Worm (Caenorhabditis elegans) whole organism, L3 larva: ENCODE data around the gene ivns-1.

Experiments
- R02D3.7 ChIP-seq: fragments of 150-350 bp; optimal IDR thresholded peaks from 2 replicates; lab custom pipeline; 2014; ENCODE audit warnings: missing biosample characterization, missing genetic modification characterization
- ZK546.5 ChIP-seq: sonication (generic microtip); optimal IDR thresholded peaks from 2 replicates; lab custom pipeline; 2017; ENCODE audit warnings: missing biosample characterization, missing genetic modification characterization
- aly-2 ChIP-seq: fragments of 150-350 bp; optimal IDR thresholded peaks from 2 replicates; lab custom pipeline; 2014; ENCODE audit warnings: missing biosample characterization, missing genetic modification characterization
- ama-1 ChIP-seq: fragments of 150-350 bp; optimal IDR thresholded peaks from 2 replicates; lab custom pipeline; 2018
- ceh-16 ChIP-seq: sonication (generic microtip); optimal IDR thresholded peaks from 2 replicates; lab custom pipeline; 2017; ENCODE audit warnings: missing biosample characterization, missing genetic modification characterization
- ceh-28 ChIP-seq: fragments of 150-350 bp; optimal IDR thresholded peaks from 2 replicates; lab custom pipeline; 2014; ENCODE audit warnings: missing biosample characterization, missing genetic modification reagents, missing genetic modification characterization
- ceh-82 ChIP-seq: fragments of 150-350 bp; optimal IDR thresholded peaks from 2 replicates; lab custom pipeline; 2014; ENCODE audit warnings: missing biosample characterization, missing genetic modification characterization
- ceh-9 ChIP-seq: sonication (generic microtip); optimal IDR thresholded peaks from 2 replicates; lab custom pipeline; 2018; ENCODE audit warnings: missing biosample characterization, missing genetic modification characterization
- daf-12 ChIP-seq: fragments of 150-350 bp; optimal IDR thresholded peaks from 2 replicates; lab custom pipeline; 2014; ENCODE audit warnings: missing biosample characterization, missing genetic modification reagents, missing genetic modification characterization
- egl-27 ChIP-seq: sonication (generic microtip); optimal IDR thresholded peaks from 4 replicates; lab custom pipeline; 2017; ENCODE audit warnings: missing biosample characterization, missing genetic modification reagents, missing genetic modification characterization
- egl-5 ChIP-seq: fragments of 150-350 bp; optimal IDR thresholded peaks from 2 replicates; lab custom pipeline; 2017; ENCODE audit warnings: missing biosample characterization, missing genetic modification reagents, missing genetic modification characterization, inconsistent platforms
- elt-1 ChIP-seq: fragments of 150-350 bp; optimal IDR thresholded peaks from 2 replicates; lab custom pipeline; 2014; ENCODE audit warnings: missing biosample characterization, missing genetic modification characterization
- elt-2 ChIP-seq: sonication (generic microtip); optimal IDR thresholded peaks from 2 replicates; lab custom pipeline; 2016; ENCODE audit warnings: missing genetic modification reagents, mild to moderate bottlenecking, missing genetic modification characterization, missing compliant biosample characterization
- elt-3 ChIP-seq, 3 experiments: fragments of 150-350 bp in 1 of 3; sonication (generic microtip) in 2 of 3; optimal IDR thresholded peaks; 2 replicates in 2 of 3; 4 replicates in 1 of 3; lab custom pipeline; 2014 to 2017; ENCODE audit warnings: missing biosample characterization in 3 of 3, missing genetic modification characterization in 3 of 3
- eor-1 ChIP-seq, 2 experiments: fragments of 150-350 bp; optimal IDR thresholded peaks; 2 replicates each; lab custom pipeline; 2014 to 2018; ENCODE audit warnings: missing biosample characterization in 2 of 2, missing genetic modification characterization in 2 of 2
- fkh-10 ChIP-seq: sonication (generic microtip); optimal IDR thresholded peaks from 2 replicates; lab custom pipeline; 2017; ENCODE audit warnings: missing biosample characterization, missing genetic modification reagents, missing genetic modification characterization
- fkh-2 ChIP-seq: fragments of 150-350 bp; optimal IDR thresholded peaks from 2 replicates; lab custom pipeline; 2014; ENCODE audit warnings: missing biosample characterization, missing genetic modification reagents, missing genetic modification characterization
- fos-1 ChIP-seq: fragments of 150-350 bp; optimal IDR thresholded peaks from 2 replicates; lab custom pipeline; 2014; ENCODE audit warnings: missing biosample characterization, missing genetic modification characterization
- hmg-11 ChIP-seq: sonication (generic microtip); optimal IDR thresholded peaks from 2 replicates; lab custom pipeline; 2016; ENCODE audit warnings: missing genetic modification characterization, missing compliant biosample characterization
- jun-1 ChIP-seq: fragments of 150-350 bp; optimal IDR thresholded peaks from 2 replicates; lab custom pipeline; 2014; ENCODE audit warnings: missing biosample characterization, missing genetic modification reagents, missing genetic modification characterization
- lin-15B ChIP-seq: fragments of 150-350 bp; optimal IDR thresholded peaks from 2 replicates; lab custom pipeline; 2014; ENCODE audit warnings: missing biosample characterization, missing genetic modification characterization
- lin-39 ChIP-seq: fragments of 150-350 bp; optimal IDR thresholded peaks from 2 replicates; lab custom pipeline; 2018; ENCODE audit warnings: missing biosample characterization, missing genetic modification reagents, missing genetic modification characterization
- lsy-12 ChIP-seq: sonication (generic microtip); optimal IDR thresholded peaks from 2 replicates; lab custom pipeline; 2016; ENCODE audit warnings: mild to moderate bottlenecking, missing genetic modification characterization, missing compliant biosample characterization
- mdl-1 ChIP-seq: fragments of 150-350 bp; optimal IDR thresholded peaks from 2 replicates; lab custom pipeline; 2014; ENCODE audit warnings: missing biosample characterization, missing genetic modification characterization
- mml-1 ChIP-seq: fragments of 150-350 bp; sonication (generic microtip); optimal IDR thresholded peaks from 3 replicates; lab custom pipeline; 2014; ENCODE audit warnings: missing biosample characterization, missing genetic modification characterization
- nfya-1 ChIP-seq: sonication (generic microtip); optimal IDR thresholded peaks from 2 replicates; lab custom pipeline; 2017; ENCODE audit warnings: missing genetic modification characterization, mild to moderate bottlenecking, missing compliant biosample characterization, antibody characterized with exemption, moderate library complexity; ENCODE audit not compliant: insufficient read depth
- nhr-11 ChIP-seq: fragments of 150-350 bp; optimal IDR thresholded peaks from 2 replicates; lab custom pipeline; 2014; ENCODE audit warnings: missing biosample characterization, missing genetic modification characterization
- nhr-12 ChIP-seq: fragments of 150-350 bp; optimal IDR thresholded peaks from 2 replicates; lab custom pipeline; 2014; ENCODE audit warnings: missing biosample characterization, missing genetic modification characterization
- nhr-23 ChIP-seq: fragments of 150-350 bp; optimal IDR thresholded peaks from 2 replicates; lab custom pipeline; 2014; ENCODE audit warnings: missing biosample characterization, missing genetic modification reagents, missing genetic modification characterization
- nhr-237 ChIP-seq: fragments of 150-350 bp; optimal IDR thresholded peaks from 2 replicates; lab custom pipeline; 2014; ENCODE audit warnings: missing biosample characterization, missing genetic modification characterization
- nhr-25 ChIP-seq: sonication (generic microtip); optimal IDR thresholded peaks from 2 replicates; lab custom pipeline; 2017; ENCODE audit warnings: missing biosample characterization, missing genetic modification characterization
- nhr-28 ChIP-seq: fragments of 150-350 bp; optimal IDR thresholded peaks from 2 replicates; lab custom pipeline; 2014; ENCODE audit warnings: missing biosample characterization, missing genetic modification characterization
- nhr-43 ChIP-seq: sonication (generic microtip); optimal IDR thresholded peaks from 2 replicates; lab custom pipeline; 2016; ENCODE audit warnings: mild to moderate bottlenecking, missing genetic modification characterization, missing compliant biosample characterization; ENCODE audit not compliant: poor library complexity, severe bottlenecking
- nhr-67 ChIP-seq: fragments of 150-350 bp; optimal IDR thresholded peaks from 2 replicates; lab custom pipeline; 2014; ENCODE audit warnings: missing biosample characterization, missing genetic modification characterization
- nhr-76 ChIP-seq: fragments of 150-350 bp; sonication (generic microtip); optimal IDR thresholded peaks from 5 replicates; lab custom pipeline; 2014; ENCODE audit warnings: missing biosample characterization, missing genetic modification characterization
- nhr-77 ChIP-seq: fragments of 150-350 bp; optimal IDR thresholded peaks from 2 replicates; lab custom pipeline; 2014; ENCODE audit warnings: missing biosample characterization, missing genetic modification characterization
- pha-4 ChIP-seq: fragments of 150-350 bp; optimal IDR thresholded peaks from 2 replicates; lab custom pipeline; 2014; ENCODE audit warnings: missing biosample characterization, missing genetic modification reagents, missing genetic modification characterization
- pqm-1 ChIP-seq: fragments of 150-350 bp; optimal IDR thresholded peaks from 2 replicates; lab custom pipeline; 2017; ENCODE audit warnings: missing biosample characterization, missing genetic modification characterization, inconsistent platforms
- sea-2 ChIP-seq: fragments of 150-350 bp; sonication (generic microtip); optimal IDR thresholded peaks from 4 replicates; lab custom pipeline; 2014; ENCODE audit warnings: missing biosample characterization, missing genetic modification reagents, missing genetic modification characterization
- skn-1 ChIP-seq: fragments of 150-350 bp; optimal IDR thresholded peaks from 2 replicates; lab custom pipeline; 2014; ENCODE audit warnings: missing biosample characterization, missing genetic modification characterization
- snpc-4 ChIP-seq: fragments of 150-350 bp; optimal IDR thresholded peaks from 2 replicates; lab custom pipeline; 2014; ENCODE audit warnings: missing biosample characterization, missing genetic modification characterization
- tbx-2 ChIP-seq: sonication (generic microtip); optimal IDR thresholded peaks from 2 replicates; lab custom pipeline; 2016; ENCODE audit warnings: mild to moderate bottlenecking, missing genetic modification characterization, missing compliant biosample characterization
- unc-39 ChIP-seq: sonication (generic microtip); optimal IDR thresholded peaks from 4 replicates; lab custom pipeline; 2017; ENCODE audit warnings: missing biosample characterization, missing genetic modification characterization
- unc-62 ChIP-seq: fragments of 150-350 bp; sonication (generic microtip); optimal IDR thresholded peaks from 4 replicates; lab custom pipeline; 2014; ENCODE audit warnings: missing biosample characterization, missing genetic modification reagents, missing genetic modification characterization
- zag-1 ChIP-seq: fragments of 150-350 bp; optimal IDR thresholded peaks from 2 replicates; lab custom pipeline; 2014; ENCODE audit warnings: missing biosample characterization, missing genetic modification characterization
- ztf-11 ChIP-seq: fragments of 150-350 bp; optimal IDR thresholded peaks from 2 replicates; lab custom pipeline; 2014; ENCODE audit warnings: missing biosample characterization, missing genetic modification characterization
- ztf-4 ChIP-seq: fragments of 150-350 bp; optimal IDR thresholded peaks from 2 replicates; lab custom pipeline; 2014; ENCODE audit warnings: missing biosample characterization, missing genetic modification characterization

The ivns-1 gene

DNA sequence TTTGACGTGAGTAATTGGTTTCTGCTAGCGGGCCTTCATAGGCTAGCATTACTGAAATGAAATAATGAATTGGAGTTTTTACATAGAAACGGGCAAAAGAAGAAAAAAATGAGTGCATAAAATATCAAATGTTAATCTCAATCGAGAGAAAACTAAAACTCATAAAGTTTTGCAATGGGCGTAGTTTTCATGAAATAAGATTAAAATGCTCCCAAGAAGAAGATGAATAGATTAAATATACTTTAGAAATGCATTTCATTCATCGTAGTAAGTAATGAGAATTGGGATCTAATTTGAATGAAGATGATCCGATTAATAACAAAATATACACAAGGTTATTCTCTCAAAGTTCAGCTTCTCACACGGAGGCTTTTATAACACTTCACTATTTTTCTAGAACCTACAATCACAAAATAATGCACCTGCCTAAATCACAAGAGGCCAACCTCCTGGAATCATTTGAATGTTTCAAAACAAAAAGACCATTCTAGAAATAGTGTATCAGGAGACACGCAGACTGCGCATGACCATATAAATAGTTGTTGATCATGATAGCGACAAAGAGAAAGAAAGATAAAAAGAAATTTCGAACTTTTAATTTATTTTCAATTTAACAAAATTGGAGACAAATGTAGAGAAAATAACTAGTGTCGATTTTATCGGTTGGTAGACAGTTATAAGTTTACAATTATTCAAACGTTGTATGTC lies 33.8 kb upstream of the ivns-1 start, which contains the start of gene nhr-17:
TSS of gene nhr-17 (minus strand) at position 51 of the 708 bp plus-strand sequence.
- TF ChIP-seq nhr-77 (tag; lab: Kevin White, UChicago), result no peak
- TF ChIP-seq nfya-1 (tag; lab: Kevin White, UChicago), result peak; percentile 14
- no peak for TF ChIP-seq nhr-237 (tag; lab: Kevin White, UChicago)
- peak; percentile 43 for TF ChIP-seq elt-2 (tag; lab: Kevin White, UChicago)
- peak; percentile 20 for TF ChIP-seq nhr-25 (tag; lab: Kevin White, UChicago)
- TF ChIP-seq pha-4, result peak; percentile 49
- TF ChIP-seq lin-15B (tag; lab: Kevin White, UChicago), result no peak
- TF ChIP-seq nhr-67, result no peak
- TF ChIP-seq nhr-12 (tag; lab: Kevin White, UChicago), result no peak

DNA sequence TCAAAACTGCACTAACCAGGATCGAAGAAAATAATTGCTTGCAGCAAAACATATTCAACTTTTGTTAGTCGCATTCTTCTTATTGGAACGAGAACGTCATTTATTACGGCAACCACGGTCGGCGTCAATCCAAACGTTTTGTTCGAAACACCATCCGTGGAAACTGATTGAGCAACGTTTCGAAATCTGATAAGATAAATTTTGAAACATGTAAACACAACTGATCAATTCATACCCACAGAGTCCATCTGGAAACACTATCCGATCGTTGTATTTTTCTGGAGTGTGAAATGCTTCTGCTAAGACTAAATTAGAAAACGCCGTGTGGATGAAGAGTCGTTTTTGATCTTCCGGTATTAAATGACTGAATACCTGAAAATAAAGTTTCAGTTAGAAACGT lies 31.6 kb upstream of the ivns-1 start:
- peak; percentile 82 for TF ChIP-seq ama-1 (lab: Kevin White, UChicago)
- no peak for TF ChIP-seq lsy-12 (tag; lab: Kevin White, UChicago)
- TF ChIP-seq, all 47 proteins: peak for 1

DNA sequence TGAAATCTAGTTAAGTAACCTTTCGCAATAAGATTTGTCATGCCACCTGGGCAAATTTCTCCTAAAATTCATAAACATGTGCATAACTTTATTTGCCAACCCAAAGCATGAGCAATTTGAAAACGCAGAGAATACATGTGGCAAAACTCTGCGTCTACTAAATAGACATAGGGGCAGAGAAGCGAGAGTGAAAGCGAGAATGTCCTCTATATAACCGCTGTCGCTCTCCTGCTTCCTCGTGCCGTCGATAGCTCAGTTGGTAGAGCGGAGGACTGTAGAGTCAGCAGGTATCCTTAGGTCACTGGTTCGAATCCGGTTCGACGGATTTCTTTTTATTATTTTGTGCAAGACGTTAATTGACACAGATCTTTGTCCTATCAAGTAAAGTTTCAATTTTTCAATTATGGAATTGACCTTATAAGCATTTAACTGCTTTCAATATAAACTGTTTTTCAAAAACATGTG lies 30.9 kb upstream of the ivns-1 start:
- TF ChIP-seq ceh-28 (peak; percentile 33), pqm-1 (peak; percentile 62), fkh-10 (no peak), sea-2 (GFP tag; lab: Kevin White, UChicago) (no peak), nhr-67 (no peak), mml-1 (no peak), daf-12 (tag; lab: Kevin White, UChicago) (no peak), ZK546.5 (no peak), ceh-82 (tag; lab: Kevin White, UChicago) (peak; percentile 39), R02D3.7 (tag; lab: Kevin White, UChicago) (peak; percentile 33), unc-39 (no peak), skn-1 (tag; lab: Kevin White, UChicago) (peak; percentile 43), zag-1 (tag; lab: Kevin White, UChicago) (no peak), unc-62 (GFP tag; lab: Kevin White, UChicago) (no peak), nhr-25 (tag; lab: Kevin White, UChicago) (peak; percentile 53), lin-15B (tag; lab: Kevin White, UChicago) (no peak), ceh-16 (no peak), nhr-28 (tag; lab: Kevin White, UChicago) (no peak), lin-39 (tag; lab: Kevin White, UChicago) (peak; percentile 56), nhr-12 (tag; lab: Kevin White, UChicago) (no peak), eor-1 (tag; optimal IDR thresholded peaks at IDR 0.05; lab: Kevin White, UChicago) (no peak), nhr-76 (tag; lab: Kevin White, UChicago) (no peak), aly-2 (tag; lab: Kevin White, UChicago) (no peak), hmg-11 (peak; percentile 98), pha-4 (peak; percentile 71), nhr-237 (tag; lab: Kevin White, UChicago) (no peak), fos-1 (no peak), tbx-2 (tag; lab: Kevin White, UChicago) (peak; percentile 73), elt-2 (tag; lab: Kevin White, UChicago) (peak; percentile 54), egl-27 (tag; lab: Kevin White, UChicago) (peak; percentile 56), nhr-43 (tag; lab: Kevin White, UChicago) (peak; percentile 77), ama-1 (lab: Kevin White, UChicago) (peak; percentile 98), nhr-11 (tag; lab: Kevin White, UChicago) (peak; percentile 13), lsy-12 (tag; lab: Kevin White, UChicago) (peak; percentile 98), fkh-2 (tag; lab: Kevin White, UChicago) (no peak), elt-3 (tag; optimal IDR thresholded peaks at IDR 0.05; lab: Kevin White, UChicago) (no peak), jun-1 (no peak), nhr-77 (tag; lab: Kevin White, UChicago) (peak; percentile 31), elt-1 (no peak), ztf-11 (tag; lab: Kevin White, UChicago) (no peak), nfya-1 (tag; lab: Kevin White, UChicago) (peak; percentile 70), nhr-23 (tag; lab: Kevin White, UChicago) (peak; percentile 32), egl-5 (no peak), snpc-4 (tag; lab: Kevin White, UChicago) (no peak), ceh-9 (no peak), ztf-4 (no peak), mdl-1 (tag; lab: Kevin White, UChicago) (no peak)
- TF ChIP-seq, all 47 proteins: peak for 19
